Fruit fly (Drosophila melanogaster): ENCODE measurements around the gene CG43815.

CG43815 gene

DNA sequence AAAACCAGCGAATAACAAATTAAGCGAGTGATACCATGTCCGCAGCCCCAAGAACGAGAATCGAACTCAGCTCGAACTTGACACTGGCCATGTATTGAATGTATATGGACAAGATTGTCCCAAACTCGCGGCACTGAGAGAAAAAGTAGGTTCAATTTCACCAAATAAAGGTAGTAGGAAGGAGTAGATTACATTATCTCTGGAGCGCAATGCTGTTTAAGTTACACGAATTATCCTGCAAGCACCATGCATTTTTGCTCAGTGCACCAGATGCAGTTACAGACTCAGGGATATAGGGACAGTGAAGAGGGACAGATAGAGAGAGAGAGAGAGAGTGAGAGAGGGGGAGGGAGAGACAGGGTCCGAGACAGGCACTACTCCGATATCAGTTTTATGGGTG, 18.0 kb downstream of the CG43815 start:
- TF ChIP-seq CG7101 (tag; optimal IDR thresholded peaks at IDR 0.05) (no peak), Hr96 (GFP tag; optimal IDR thresholded peaks at IDR 0.05) (no peak), CG7045 (GFP tag; optimal IDR thresholded peaks at IDR 0.05) (no peak), CG33017 (tag; optimal IDR thresholded peaks at IDR 0.05) (no peak), CG5204 (GFP tag; optimal IDR thresholded peaks at IDR 0.05) (no peak), cnc (optimal IDR thresholded peaks at IDR 0.05) (no peak), CG11617 (GFP tag; optimal IDR thresholded peaks at IDR 0.05) (no peak), cic (GFP tag; optimal IDR thresholded peaks at IDR 0.05) (no peak), bab1 (GFP tag; optimal IDR thresholded peaks at IDR 0.05) (no peak), CG14711 (tag; optimal IDR thresholded peaks at IDR 0.05) (no peak), CG12768 (GFP tag; optimal IDR thresholded peaks at IDR 0.05) (no peak), Clk (GFP tag; optimal IDR thresholded peaks at IDR 0.05) (no peak), Crg-1 (GFP tag; optimal IDR thresholded peaks at IDR 0.05) (no peak), pad (GFP tag; optimal IDR thresholded peaks at IDR 0.05) (no peak), tj (GFP tag; optimal IDR thresholded peaks at IDR 0.05) (no peak), ovo (GFP tag; optimal IDR thresholded peaks at IDR 0.05) (no peak), kay (GFP tag; ENCODE audit: borderline replicate concordance) (no peak), CG1620 (GFP tag; optimal IDR thresholded peaks at IDR 0.05) (no peak), toe (GFP tag; optimal IDR thresholded peaks at IDR 0.05) (no peak)

DNA sequence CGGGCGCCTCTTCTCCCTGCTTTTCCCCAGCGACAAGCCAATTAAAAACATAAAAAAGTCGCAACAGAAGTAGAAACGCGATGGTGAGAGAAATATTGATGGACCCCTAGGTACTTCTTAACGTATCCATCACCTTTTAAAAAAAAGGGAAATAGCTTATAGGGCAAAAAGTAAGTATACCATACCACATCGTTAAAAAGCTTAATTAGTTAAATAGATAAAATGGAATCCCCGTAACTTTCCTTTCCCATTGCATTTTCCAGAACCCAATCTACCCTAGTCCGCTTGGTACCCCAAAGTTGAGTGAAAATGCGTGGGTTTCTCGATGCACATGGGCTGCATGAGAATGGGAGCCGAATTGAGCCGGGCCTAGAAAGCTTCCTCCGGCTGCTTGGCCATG, 18.6 kb downstream of the CG43815 start:
- no peak for TF ChIP-seq ovo (GFP tag; optimal IDR thresholded peaks at IDR 0.05)
- no peak for TF ChIP-seq cic (GFP tag; optimal IDR thresholded peaks at IDR 0.05)
- no peak for TF ChIP-seq tj (GFP tag; optimal IDR thresholded peaks at IDR 0.05)
- TF ChIP-seq Crg-1 (GFP tag; optimal IDR thresholded peaks at IDR 0.05) = no peak
- no peak for TF ChIP-seq Hr96 (GFP tag; optimal IDR thresholded peaks at IDR 0.05)
- TF ChIP-seq Mnt (GFP tag; optimal IDR thresholded peaks at IDR 0.05) = no peak
- TF ChIP-seq CG11617 (GFP tag; optimal IDR thresholded peaks at IDR 0.05) = no peak
- no peak for TF ChIP-seq cnc (optimal IDR thresholded peaks at IDR 0.05)
- no peak for TF ChIP-seq Clk (GFP tag; optimal IDR thresholded peaks at IDR 0.05)
- TF ChIP-seq toe (GFP tag; optimal IDR thresholded peaks at IDR 0.05) = no peak
- TF ChIP-seq kay (GFP tag; ENCODE audit: borderline replicate concordance) = no peak
- no peak for TF ChIP-seq pad (GFP tag; optimal IDR thresholded peaks at IDR 0.05)

dm6 chr2L:3597126-3597525, 21.1 kb downstream of the CG43815 start:
- TF ChIP-seq CG11617 (GFP tag; optimal IDR thresholded peaks at IDR 0.05) (no peak), cnc (optimal IDR thresholded peaks at IDR 0.05) (no peak), CG1620 (GFP tag; optimal IDR thresholded peaks at IDR 0.05) (no peak), Mnt (GFP tag; optimal IDR thresholded peaks at IDR 0.05) (no peak), cic (GFP tag; optimal IDR thresholded peaks at IDR 0.05) (no peak), CG14711 (tag; optimal IDR thresholded peaks at IDR 0.05) (no peak), Crg-1 (GFP tag; optimal IDR thresholded peaks at IDR 0.05) (no peak), tj (GFP tag; optimal IDR thresholded peaks at IDR 0.05) (no peak), CG12768 (GFP tag; optimal IDR thresholded peaks at IDR 0.05) (no peak), kay (GFP tag; ENCODE audit: borderline replicate concordance) (no peak), bab1 (GFP tag; optimal IDR thresholded peaks at IDR 0.05) (no peak), toe (GFP tag; optimal IDR thresholded peaks at IDR 0.05) (no peak), CG33017 (tag; optimal IDR thresholded peaks at IDR 0.05) (no peak), CG7101 (tag; optimal IDR thresholded peaks at IDR 0.05) (no peak), CG7045 (GFP tag; optimal IDR thresholded peaks at IDR 0.05) (no peak), Clk (GFP tag; optimal IDR thresholded peaks at IDR 0.05) (no peak), ovo (GFP tag; optimal IDR thresholded peaks at IDR 0.05) (no peak), pad (GFP tag; optimal IDR thresholded peaks at IDR 0.05) (no peak), CG5204 (GFP tag; optimal IDR thresholded peaks at IDR 0.05) (no peak), Hr96 (GFP tag; optimal IDR thresholded peaks at IDR 0.05) (no peak)

DNA sequence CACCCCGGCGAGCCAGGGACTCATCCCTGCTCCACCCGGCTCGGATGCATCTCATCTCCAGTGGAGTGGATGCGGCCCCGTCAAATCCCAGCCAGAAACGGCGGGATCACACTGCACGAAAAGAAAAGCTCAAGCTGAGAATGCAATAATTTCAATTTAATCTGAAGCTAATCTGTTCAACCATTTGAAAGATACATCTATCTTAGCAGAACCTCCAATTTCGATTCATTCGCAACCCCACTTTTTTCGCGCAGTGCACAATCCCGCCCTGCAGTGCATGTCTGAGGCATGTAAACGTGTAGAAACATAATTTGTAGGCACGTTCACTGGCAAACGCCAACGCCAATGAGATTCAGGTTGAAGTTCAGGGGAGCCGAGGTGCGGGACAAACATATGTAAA, 22.5 kb downstream of the CG43815 start:
- TF ChIP-seq tj (GFP tag; optimal IDR thresholded peaks at IDR 0.05) (no peak), pad (GFP tag; optimal IDR thresholded peaks at IDR 0.05) (no peak), kay (GFP tag; ENCODE audit: borderline replicate concordance) (no peak), ovo (GFP tag; optimal IDR thresholded peaks at IDR 0.05) (no peak), cnc (optimal IDR thresholded peaks at IDR 0.05) (no peak), CG5204 (GFP tag; optimal IDR thresholded peaks at IDR 0.05) (no peak), CG7101 (tag; optimal IDR thresholded peaks at IDR 0.05) (no peak), CG12768 (GFP tag; optimal IDR thresholded peaks at IDR 0.05) (no peak), Crg-1 (GFP tag; optimal IDR thresholded peaks at IDR 0.05) (no peak), CG14711 (tag; optimal IDR thresholded peaks at IDR 0.05) (no peak)

dm6 chr2L:3600847-3601246, 24.8 kb downstream of the CG43815 start:
- TF ChIP-seq CG7101 (tag; optimal IDR thresholded peaks at IDR 0.05) (no peak), toe (GFP tag; optimal IDR thresholded peaks at IDR 0.05) (no peak), CG1620 (GFP tag; optimal IDR thresholded peaks at IDR 0.05) (no peak), pad (GFP tag; optimal IDR thresholded peaks at IDR 0.05) (no peak)

DNA sequence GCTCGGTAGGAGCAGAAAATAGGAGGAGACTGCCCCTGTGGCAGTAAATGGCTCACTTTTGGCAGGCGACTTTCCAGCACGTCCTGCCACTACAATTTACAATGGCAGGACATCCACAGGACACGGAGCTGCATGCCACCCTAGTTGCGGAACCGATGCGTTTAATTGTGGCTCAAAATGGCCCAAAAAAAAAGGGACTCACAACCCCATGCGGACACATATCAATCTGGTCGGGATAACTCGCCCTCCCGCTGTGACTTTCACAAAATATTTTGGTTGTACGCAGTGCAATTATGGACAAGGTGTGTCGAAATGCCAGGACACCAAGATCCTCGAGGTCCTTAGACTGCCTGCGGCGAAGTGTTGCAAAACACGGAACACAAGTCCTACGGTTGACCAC, 26.6 kb downstream of the CG43815 start:
- TF ChIP-seq pad (GFP tag; optimal IDR thresholded peaks at IDR 0.05) = no peak
- TF ChIP-seq Hr96 (GFP tag; optimal IDR thresholded peaks at IDR 0.05) = no peak
- no peak for TF ChIP-seq CG7101 (tag; optimal IDR thresholded peaks at IDR 0.05)

DNA sequence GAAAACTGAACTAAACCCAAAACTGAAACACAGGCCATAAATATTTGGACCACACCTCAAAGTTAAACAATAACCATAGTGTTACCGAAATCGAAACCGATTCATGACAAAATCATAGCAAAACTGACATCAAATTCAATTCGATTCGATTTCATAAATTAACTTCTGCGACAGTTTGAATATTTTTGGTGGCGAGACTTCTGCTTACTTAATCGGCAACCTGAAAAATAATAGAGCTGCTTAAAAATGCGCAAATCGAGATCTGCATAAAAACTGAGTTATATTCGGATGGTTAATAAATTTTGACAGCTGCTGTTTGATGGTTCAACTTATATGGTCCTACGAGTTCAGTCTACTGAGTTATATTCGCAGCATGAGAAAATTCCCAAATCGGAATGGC, 27.5 kb downstream of the CG43815 start:
- TF ChIP-seq pad (GFP tag; optimal IDR thresholded peaks at IDR 0.05) (no peak), kay (GFP tag; ENCODE audit: borderline replicate concordance) (no peak), Hr96 (GFP tag; optimal IDR thresholded peaks at IDR 0.05) (no peak), CG5204 (GFP tag; optimal IDR thresholded peaks at IDR 0.05) (no peak), Crg-1 (GFP tag; optimal IDR thresholded peaks at IDR 0.05) (no peak), CG11617 (GFP tag; optimal IDR thresholded peaks at IDR 0.05) (no peak), Clk (GFP tag; optimal IDR thresholded peaks at IDR 0.05) (no peak), CG7101 (tag; optimal IDR thresholded peaks at IDR 0.05) (no peak), CG14711 (tag; optimal IDR thresholded peaks at IDR 0.05) (no peak), CG12768 (GFP tag; optimal IDR thresholded peaks at IDR 0.05) (no peak), CG1620 (GFP tag; optimal IDR thresholded peaks at IDR 0.05) (no peak), bab1 (GFP tag; optimal IDR thresholded peaks at IDR 0.05) (no peak), ovo (GFP tag; optimal IDR thresholded peaks at IDR 0.05) (no peak), toe (GFP tag; optimal IDR thresholded peaks at IDR 0.05) (no peak), Mnt (GFP tag; optimal IDR thresholded peaks at IDR 0.05) (no peak)

All from whole organism, adult.